Fruit fly (Drosophila melanogaster) whole organism, embryonic: ENCODE measurements around the gene CG12206.

Experiments used
- Abd-B ChIP-seq: fragments of 200-800 bp; sonication (Bioruptor generic); optimal IDR thresholded peaks from 2 replicates; lab custom pipeline; 2018; ENCODE audit warnings: missing biosample characterization, mild to moderate bottlenecking, missing genetic modification characterization, moderate library complexity
- Ada2b ChIP-seq: fragments of 200-800 bp; sonication (Bioruptor generic); IDR thresholded peaks from 2 replicates; pipeline ENCODE4 v1.3.6; 2022; ENCODE audit warnings: missing biosample characterization, missing genetic modification characterization
- B-H1 ChIP-seq: fragments of 200-800 bp; sonication (Bioruptor generic); IDR thresholded peaks from 3 replicates; pipeline ENCODE4 v1.3.6; 2022; ENCODE audit warnings: missing biosample characterization, missing genetic modification characterization
- CG11723 ChIP-seq: fragments of 200-800 bp; sonication (Bioruptor generic); optimal IDR thresholded peaks from 2 replicates; lab custom pipeline; 2017; ENCODE audit warnings: missing biosample characterization, mild to moderate bottlenecking, missing genetic modification characterization
- CG13775 ChIP-seq: fragments of 200-800 bp; sonication (Bioruptor generic); optimal IDR thresholded peaks from 3 replicates; lab custom pipeline; 2017; ENCODE audit warnings: missing biosample characterization, mild to moderate bottlenecking, missing genetic modification characterization
- CG13894 ChIP-seq: fragments of 200-800 bp; sonication (Bioruptor generic); optimal IDR thresholded peaks from 3 replicates; lab custom pipeline; 2018; ENCODE audit warnings: missing biosample characterization, mild to moderate bottlenecking, missing genetic modification characterization, moderate library complexity
- CG14667 ChIP-seq: fragments of 200-800 bp; sonication (Bioruptor generic); IDR thresholded peaks from 2 replicates; pipeline ENCODE4 v1.3.6; 2022; ENCODE audit warnings: missing biosample characterization, missing genetic modification characterization
- CG15696 ChIP-seq: fragments of 200-800 bp; sonication (Bioruptor generic); optimal IDR thresholded peaks from 2 replicates; lab custom pipeline; 2019; ENCODE audit warnings: missing biosample characterization, mild to moderate bottlenecking, missing genetic modification characterization, moderate library complexity
- CG1647 ChIP-seq: fragments of 200-800 bp; sonication (Bioruptor generic); optimal IDR thresholded peaks from 3 replicates; lab custom pipeline; 2016; ENCODE audit warnings: missing biosample characterization, missing genetic modification characterization
- CG17186 ChIP-seq: fragments of 200-800 bp; sonication (Bioruptor generic); optimal IDR thresholded peaks from 3 replicates; lab custom pipeline; 2017; ENCODE audit warnings: missing biosample characterization, missing genetic modification reagents, missing genetic modification characterization
- CG17361 ChIP-seq: fragments of 200-800 bp; sonication (Bioruptor generic); IDR thresholded peaks from 3 replicates; pipeline ENCODE4 v1.3.6; 2022; ENCODE audit warnings: missing biosample characterization, missing genetic modification characterization
- CG2120 ChIP-seq: fragments of 200-800 bp; sonication (Bioruptor generic); optimal IDR thresholded peaks from 3 replicates; lab custom pipeline; 2016; ENCODE audit warnings: missing biosample characterization, missing genetic modification characterization
- CG2889 ChIP-seq: fragments of 200-800 bp; sonication (Bioruptor generic); IDR thresholded peaks from 3 replicates; pipeline ENCODE4 v1.3.6; 2022; ENCODE audit warnings: missing biosample characterization, missing genetic modification characterization
- CG3065 ChIP-seq: fragments of 200-800 bp; sonication (Bioruptor generic); optimal IDR thresholded peaks from 2 replicates; lab custom pipeline; 2016; ENCODE audit warnings: missing biosample characterization, missing genetic modification characterization
- CG31224 ChIP-seq: fragments of 200-800 bp; sonication (Bioruptor generic); IDR thresholded peaks from 2 replicates; pipeline ENCODE4 v1.3.6; 2022; ENCODE audit warnings: missing biosample characterization, missing genetic modification characterization
- CG3281 ChIP-seq: fragments of 200-800 bp; sonication (Bioruptor generic); optimal IDR thresholded peaks from 3 replicates; lab custom pipeline; 2017; ENCODE audit warnings: missing biosample characterization, mild to moderate bottlenecking, missing genetic modification characterization
- CG4328 ChIP-seq: fragments of 200-800 bp; sonication (Bioruptor generic); optimal IDR thresholded peaks from 3 replicates; lab custom pipeline; 2017; ENCODE audit warnings: missing biosample characterization, missing genetic modification reagents, missing genetic modification characterization
- CG43689 ChIP-seq: fragments of 200-800 bp; sonication (Bioruptor generic); IDR thresholded peaks from 2 replicates; pipeline ENCODE4 v1.3.6; 2022; ENCODE audit warnings: missing biosample characterization, missing genetic modification characterization
- CG5245 ChIP-seq: fragments of 200-800 bp; sonication (Bioruptor generic); optimal IDR thresholded peaks from 3 replicates; lab custom pipeline; 2016; ENCODE audit warnings: missing biosample characterization, missing genetic modification characterization
- CG7556 ChIP-seq: fragments of 200-800 bp; sonication (Bioruptor generic); optimal IDR thresholded peaks from 2 replicates; lab custom pipeline; 2017; ENCODE audit warnings: missing biosample characterization, mild to moderate bottlenecking, missing genetic modification characterization
- CG9817 ChIP-seq: fragments of 200-800 bp; sonication (Bioruptor generic); optimal IDR thresholded peaks from 2 replicates; lab custom pipeline; 2018; ENCODE audit warnings: missing biosample characterization, mild to moderate bottlenecking, missing genetic modification characterization, moderate library complexity
- CkIIα-i1 ChIP-seq: fragments of 200-800 bp; sonication (Bioruptor generic); IDR thresholded peaks from 2 replicates; pipeline ENCODE4 v1.3.6; 2022; ENCODE audit warnings: missing biosample characterization, missing genetic modification characterization
- Dip3 ChIP-seq: fragments of 200-800 bp; sonication (Bioruptor generic); optimal IDR thresholded peaks from 3 replicates; lab custom pipeline; 2016; ENCODE audit warnings: missing biosample characterization, missing genetic modification characterization
- Elba2 ChIP-seq: fragments of 200-800 bp; sonication (Bioruptor generic); optimal IDR thresholded peaks from 3 replicates; lab custom pipeline; 2016; ENCODE audit warnings: missing biosample characterization, missing genetic modification characterization
- HLHmδ ChIP-seq: fragments of 200-800 bp; sonication (Bioruptor generic); optimal IDR thresholded peaks from 2 replicates; lab custom pipeline; 2018; ENCODE audit warnings: missing biosample characterization, mild to moderate bottlenecking, missing genetic modification characterization, moderate library complexity
- Hr51 ChIP-seq, 2 experiments: fragments of 200-800 bp; sonication (Bioruptor generic); optimal IDR thresholded peaks; 2 replicates in 1 of 2; 3 replicates in 1 of 2; lab custom pipeline; 2016 to 2018; ENCODE audit warnings: missing biosample characterization in 2 of 2, missing genetic modification characterization in 2 of 2, mild to moderate bottlenecking in 1 of 2, moderate library complexity in 1 of 2
- Lhr ChIP-seq: fragments of 200-800 bp; sonication (Bioruptor generic); optimal IDR thresholded peaks from 3 replicates; lab custom pipeline; 2017; ENCODE audit warnings: mild to moderate bottlenecking, missing biosample characterization, missing genetic modification reagents, missing genetic modification characterization
- MBD-R2 ChIP-seq: fragments of 200-800 bp; sonication (Bioruptor generic); IDR thresholded peaks from 2 replicates; pipeline ENCODE4 v1.3.6; 2022; ENCODE audit warnings: missing biosample characterization, missing genetic modification characterization
- Max ChIP-seq: fragments of 200-800 bp; sonication (Bioruptor generic); optimal IDR thresholded peaks from 2 replicates; lab custom pipeline; 2016; ENCODE audit warnings: missing biosample characterization, mild to moderate bottlenecking, missing genetic modification characterization
- Med ChIP-seq: fragments of 200-800 bp; sonication (Bioruptor generic); peaks from one replicate; lab custom pipeline; 2016; ENCODE audit warnings: missing biosample characterization, missing genetic modification characterization, mild to moderate bottlenecking, inconsistent platforms, moderate library complexity
- Nf-YC ChIP-seq: fragments of 200-800 bp; optimal IDR thresholded peaks from 3 replicates; lab custom pipeline; 2019; ENCODE audit warnings: missing biosample characterization, mild to moderate bottlenecking, missing genetic modification characterization, moderate library complexity
- Oaz ChIP-seq: fragments of 200-800 bp; sonication (Bioruptor generic); IDR thresholded peaks from 2 replicates; pipeline ENCODE4 v1.3.6; 2022; ENCODE audit warnings: missing biosample characterization, missing genetic modification characterization
- PHDP ChIP-seq: fragments of 200-800 bp; sonication (Bioruptor generic); optimal IDR thresholded peaks from 3 replicates; lab custom pipeline; 2018; ENCODE audit warnings: missing biosample characterization, mild to moderate bottlenecking, missing genetic modification characterization, moderate library complexity
- Sox102F ChIP-seq: fragments of 200-800 bp; sonication (Bioruptor generic); optimal IDR thresholded peaks from 2 replicates; lab custom pipeline; 2018; ENCODE audit warnings: missing biosample characterization, mild to moderate bottlenecking, missing genetic modification characterization, moderate library complexity
- cad ChIP-seq: fragments of >200 bp; optimal IDR thresholded peaks from 2 replicates; lab custom pipeline; 2017; ENCODE audit warnings: missing biosample characterization, missing genetic modification characterization
- caup ChIP-seq: fragments of 200-800 bp; sonication (Bioruptor generic); optimal IDR thresholded peaks from 3 replicates; lab custom pipeline; 2017; ENCODE audit warnings: missing biosample characterization, mild to moderate bottlenecking, missing genetic modification characterization, moderate library complexity; ENCODE audit not compliant: severe bottlenecking
- chinmo ChIP-seq: fragments of 200-800 bp; sonication (Bioruptor generic); IDR thresholded peaks from 4 replicates; pipeline ENCODE4 v1.3.6; 2022; ENCODE audit warnings: missing biosample characterization, missing genetic modification characterization; ENCODE audit not compliant: partially characterized antibody
- disco-r ChIP-seq: fragments of 200-800 bp; sonication (Bioruptor generic); optimal IDR thresholded peaks from 2 replicates; lab custom pipeline; 2016; ENCODE audit warnings: missing biosample characterization, missing genetic modification characterization
- dm ChIP-seq: fragments of 200-800 bp; sonication (Bioruptor generic); optimal IDR thresholded peaks from 3 replicates; lab custom pipeline; 2016; ENCODE audit warnings: missing biosample characterization, missing genetic modification characterization
- gt ChIP-seq: fragments of 200-800 bp; sonication (Bioruptor generic); IDR thresholded peaks from 2 replicates; pipeline ENCODE4 v1.3.6; 2022; ENCODE audit warnings: missing biosample characterization, missing genetic modification characterization
- hth ChIP-seq: fragments of >200 bp; optimal IDR thresholded peaks from 2 replicates; lab custom pipeline; 2017; ENCODE audit warnings: inconsistent platforms
- jigr1 ChIP-seq: fragments of 200-800 bp; sonication (Bioruptor generic); IDR thresholded peaks from 3 replicates; pipeline ENCODE4 v1.3.6; 2022; ENCODE audit warnings: missing biosample characterization, missing genetic modification characterization
- pb ChIP-seq: fragments of 200-800 bp; sonication (Bioruptor generic); optimal IDR thresholded peaks from 3 replicates; lab custom pipeline; 2016; ENCODE audit warnings: missing biosample characterization, missing genetic modification characterization
- row ChIP-seq: fragments of 200-800 bp; sonication (Bioruptor generic); IDR thresholded peaks from 3 replicates; pipeline ENCODE4 v1.3.6; 2022; ENCODE audit warnings: missing biosample characterization, missing genetic modification characterization
- slou ChIP-seq: fragments of 200-800 bp; sonication (Bioruptor generic); optimal IDR thresholded peaks from 3 replicates; lab custom pipeline; 2016; ENCODE audit warnings: missing biosample characterization, missing genetic modification characterization
- tap ChIP-seq: fragments of 200-800 bp; optimal IDR thresholded peaks from 3 replicates; lab custom pipeline; 2019; ENCODE audit warnings: missing biosample characterization, mild to moderate bottlenecking, missing genetic modification characterization, moderate library complexity
- tna ChIP-seq: fragments of 200-800 bp; sonication (Bioruptor generic); IDR thresholded peaks from 2 replicates; pipeline ENCODE4 v1.3.6; 2022; ENCODE audit warnings: missing biosample characterization, missing genetic modification characterization; ENCODE audit not compliant: partially characterized antibody
- usp ChIP-seq: fragments of >200 bp; optimal IDR thresholded peaks from 2 replicates; lab custom pipeline; 2017; ENCODE audit warnings: missing biosample characterization, missing genetic modification characterization
- z ChIP-seq: fragments of 200-800 bp; sonication (Bioruptor generic); IDR thresholded peaks from 3 replicates; pipeline ENCODE4 v1.3.6; 2022; ENCODE audit warnings: missing biosample characterization, missing genetic modification characterization

CG12206 gene

DNA sequence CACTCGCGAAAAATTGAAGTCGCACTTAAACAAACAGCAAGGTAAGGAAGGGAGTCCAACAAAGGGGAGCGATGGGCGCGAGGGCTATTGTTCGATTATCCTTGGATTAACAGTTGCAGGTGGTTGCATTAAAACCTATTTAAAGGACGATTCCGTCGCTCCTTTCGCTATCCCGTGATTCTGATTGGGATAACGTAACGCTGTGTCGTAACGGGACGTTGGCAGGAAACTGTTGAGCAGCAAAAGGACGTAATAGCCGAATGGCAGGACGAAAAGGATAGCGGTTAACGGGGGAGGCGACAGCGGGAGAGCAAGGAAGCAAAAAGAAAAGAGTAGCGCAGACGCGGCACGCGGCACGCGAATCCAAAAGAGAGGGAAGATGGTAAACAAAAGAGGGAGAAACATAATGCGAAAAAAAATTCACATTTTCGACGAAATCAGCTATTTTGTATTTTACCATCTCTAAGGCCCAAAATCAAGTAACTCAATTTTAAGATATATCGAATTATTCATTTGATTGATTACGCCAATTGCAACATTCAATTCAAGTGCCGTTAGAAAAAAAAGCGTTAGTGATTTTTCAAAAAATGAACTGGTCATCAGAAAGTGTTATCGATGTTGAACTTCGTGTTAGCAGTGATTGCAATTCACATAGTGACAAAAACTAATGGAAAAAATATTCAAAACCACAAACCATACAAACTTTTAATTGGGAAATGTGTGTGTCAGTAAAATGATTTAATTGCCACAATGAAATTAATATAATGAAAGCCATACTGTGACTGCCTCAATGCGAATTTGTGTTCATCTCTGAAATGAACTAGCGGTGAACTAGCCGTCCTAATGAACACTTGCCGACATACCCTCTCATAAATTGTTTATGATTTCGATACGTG lies 8.0 kb upstream of the CG12206 start, which contains the start of the genes CG10804 and CG10802 (continued):
- TF ChIP-seq Dip3 (GFP tag; lab: Kevin White, UChicago), result peak; percentile 77
- peak; percentile 80 for TF ChIP-seq Abd-B (GFP tag; lab: Kevin White, UChicago)
- no peak for TF ChIP-seq CG13894
- peak; percentile 64 for TF ChIP-seq Max
- TF ChIP-seq HLHmδ (GFP tag; lab: Kevin White, UChicago), result no peak
- peak; percentile 68 for TF ChIP-seq Oaz (GFP tag; lab: Robert Waterston, UW)
- peak; percentile 95 for TF ChIP-seq row (GFP tag; lab: Robert Waterston, UW)
- TF ChIP-seq Sox102F (GFP tag; lab: Kevin White, UChicago), result peak; percentile 74
- TF ChIP-seq B-H1 (GFP tag; lab: Robert Waterston, UW), result peak; percentile 79
- TF ChIP-seq Ada2b (GFP tag; lab: Robert Waterston, UW), result peak; percentile 83
- TF ChIP-seq gt, result peak; percentile 37
- peak; percentile 74 for TF ChIP-seq CG1647 (GFP tag; lab: Kevin White, UChicago)
- TF ChIP-seq CG13775 (GFP tag; lab: Kevin White, UChicago), result peak; percentile 73
- TF ChIP-seq z, result 0 out of 3 replicates have a peak, but pooled peaks have one; percentile 38
- TF ChIP-seq Med (GFP tag; lab: Kevin White, UChicago), result peak; percentile 97
- TF ChIP-seq pb (GFP tag; lab: Kevin White, UChicago), result peak; percentile 65
- TF ChIP-seq Elba2 (GFP tag; lab: Kevin White, UChicago), result peak; percentile 11
- TF ChIP-seq PHDP (tag; lab: Kevin White, UChicago), result peak; percentile 58
- peak; percentile 32 for TF ChIP-seq slou (GFP tag; lab: Kevin White, UChicago)
- peak; percentile 82 for TF ChIP-seq CG17361 (GFP tag; lab: Robert Waterston, UW)
- no peak for TF ChIP-seq CG43689 (GFP tag; lab: Robert Waterston, UW)
- peak; percentile 67; the same call in 1 of the 3 replicates for TF ChIP-seq CG2889 (GFP tag; lab: Robert Waterston, UW)
- peak; percentile 34 for TF ChIP-seq CG5245 (GFP tag; lab: Kevin White, UChicago)
- no peak for TF ChIP-seq tap (tag; lab: Kevin White, UChicago)
- peak; percentile 62 for TF ChIP-seq Nf-YC (tag; lab: Kevin White, UChicago)
- TF ChIP-seq CG17186 (GFP tag; lab: Kevin White, UChicago), result peak; percentile 12
- TF ChIP-seq CG31224 (GFP tag; lab: Robert Waterston, UW), result peak; percentile 71
- peak; percentile 45 for TF ChIP-seq CG7556 (GFP tag; lab: Kevin White, UChicago)
- no peak for TF ChIP-seq usp (GFP tag; lab: Kevin White, UChicago)
- peak; percentile 58 for TF ChIP-seq CG3281 (GFP tag; lab: Kevin White, UChicago)
- no peak for TF ChIP-seq cad (GFP tag; lab: Kevin White, UChicago)
- TF ChIP-seq jigr1 (GFP tag; lab: Robert Waterston, UW), result peak; percentile 57; the same call in 1 of the 3 replicates
- TF ChIP-seq disco-r (GFP tag; lab: Kevin White, UChicago), result peak; percentile 31
- peak; percentile 55 for TF ChIP-seq CG15696 (tag; lab: Kevin White, UChicago)
- TF ChIP-seq CkIIα-i1, result no peak
- peak; percentile 43 for TF ChIP-seq caup (GFP tag; lab: Kevin White, UChicago)
- TF ChIP-seq chinmo (GFP tag; lab: Robert Waterston, UW), result no peak
- no peak for TF ChIP-seq CG4328 (GFP tag; lab: Kevin White, UChicago)
- peak; percentile 12; the same call in 1 of the 2 replicates for TF ChIP-seq tna
- peak; percentile 53 for TF ChIP-seq dm (GFP tag; lab: Kevin White, UChicago)
- peak; percentile 74 for TF ChIP-seq CG9817 (tag; lab: Kevin White, UChicago)
- peak; percentile 92 for TF ChIP-seq CG2120 (GFP tag; lab: Kevin White, UChicago)
- peak; percentile 21 for TF ChIP-seq CG3065 (GFP tag; lab: Kevin White, UChicago)
- TF ChIP-seq Lhr (GFP tag; lab: Kevin White, UChicago), result peak; percentile 69
- TF ChIP-seq CG11723 (GFP tag; lab: Kevin White, UChicago), result peak; percentile 37
- TF ChIP-seq hth (lab: Kevin White, UChicago), result no peak
- peak; percentile 84 for TF ChIP-seq MBD-R2
- TF ChIP-seq CG14667 (GFP tag; lab: Robert Waterston, UW), result peak; percentile 82
- peak; percentile 56 to 68 for TF ChIP-seq Hr51 (GFP tag; optimal IDR thresholded peaks at IDR 0.05; lab: Kevin White, UChicago)
